Worm (Caenorhabditis elegans): ENCODE measurements around the gene mut-7.

DNA sequence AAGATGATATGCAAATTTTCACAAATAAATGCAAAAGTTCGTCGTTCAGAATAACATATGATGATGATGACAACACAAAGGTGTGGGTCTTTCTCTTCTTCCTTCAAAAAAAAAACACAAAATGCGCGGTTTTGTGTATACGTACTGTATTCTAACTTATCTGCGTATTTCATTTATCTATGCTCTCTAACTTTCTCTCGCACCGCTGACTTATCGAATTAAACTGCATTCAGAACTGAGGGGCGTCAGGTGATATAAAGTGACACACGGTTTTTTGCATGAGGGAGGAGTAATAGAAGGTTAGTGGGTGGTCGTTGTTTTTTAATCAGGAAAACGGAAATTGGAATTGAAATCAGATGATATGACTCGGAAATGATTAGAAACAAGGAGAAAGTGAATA lies 41.9 kb downstream of the mut-7 start, which contains the start of gene sod-4:
- TF ChIP-seq pbrm-1 (GFP tag; IDR thresholded peaks at IDR 0.05): no peak
- TF ChIP-seq ceh-40 (GFP tag; IDR thresholded peaks at IDR 0.05): no peak
- TF ChIP-seq dpff-1 (tag; optimal IDR thresholded peaks at IDR 0.05): no peak
- no peak for TF ChIP-seq tlf-1 (GFP tag; optimal IDR thresholded peaks at IDR 0.05)
- no peak for TF ChIP-seq F10E7.11 (tag; optimal IDR thresholded peaks at IDR 0.05)
- TF ChIP-seq aptf-3 (GFP tag; IDR thresholded peaks at IDR 0.05): no peak
- no peak for TF ChIP-seq unc-62 (GFP tag; optimal IDR thresholded peaks at IDR 0.05)
